Worm (Caenorhabditis elegans): ENCODE results near the gene srx-114.

ce11 chrII:5399201-5399600 lies 33.8 kb downstream of the srx-114 start, which contains the start of gene mog-5:
- TF ChIP-seq mdl-1 (tag; optimal IDR thresholded peaks at IDR 0.05) (no peak), dpl-1 (GFP tag; optimal IDR thresholded peaks at IDR 0.05) (peak; percentile 26), nhr-237 (tag; optimal IDR thresholded peaks at IDR 0.05) (no peak), snpc-1.2 (GFP tag; IDR thresholded peaks at IDR 0.05) (no peak), unc-62 (GFP tag; optimal IDR thresholded peaks at IDR 0.05 in 1 of 2) (no peak), unc-62 (tag; optimal IDR thresholded peaks at IDR 0.05) (no peak), ceh-20 (GFP tag; IDR thresholded peaks at IDR 0.05) (no peak), ama-1 (optimal IDR thresholded peaks at IDR 0.05) (no peak), aly-2 (tag; optimal IDR thresholded peaks at IDR 0.05) (no peak), dmd-9 (GFP tag; IDR thresholded peaks at IDR 0.05) (no peak), ces-1 (GFP tag; optimal IDR thresholded peaks at IDR 0.05) (no peak), nhr-77 (tag; optimal IDR thresholded peaks at IDR 0.05) (no peak), mep-1 (tag; optimal IDR thresholded peaks at IDR 0.05) (no peak), snpc-4 (tag; optimal IDR thresholded peaks at IDR 0.05) (no peak)
